Worm (Caenorhabditis elegans) whole organism, mixed stage, embryonic: Measurements from ENCODE around the gene T22B7.7.

ENCODE experiments used
- M03D4.4 ChIP-seq: sonication (generic microtip); optimal IDR thresholded peaks from 2 replicates; lab custom pipeline; 2017; ENCODE audit warnings: mild to moderate bottlenecking, missing genetic modification characterization, missing compliant biosample characterization
- bed-3 ChIP-seq: fragments of 200-800 bp; sonication (Bioruptor generic); optimal IDR thresholded peaks from 3 replicates; lab custom pipeline; 2018; ENCODE audit warnings: mild to moderate bottlenecking, missing genetic modification characterization, moderate library complexity, missing compliant biosample characterization
- blmp-1 ChIP-seq: fragments of 150-350 bp; optimal IDR thresholded peaks from 2 replicates; lab custom pipeline; 2014; ENCODE audit warnings: missing biosample characterization, missing genetic modification characterization
- ceh-39 ChIP-seq: fragments of 150-350 bp; optimal IDR thresholded peaks from 2 replicates; lab custom pipeline; 2014; ENCODE audit warnings: missing biosample characterization, missing genetic modification characterization
- ceh-43 ChIP-seq: fragments of 200-800 bp; sonication (Bioruptor generic); optimal IDR thresholded peaks from 2 replicates; lab custom pipeline; 2018; ENCODE audit warnings: mild to moderate bottlenecking, missing genetic modification characterization, moderate library complexity, missing compliant biosample characterization
- ceh-83 ChIP-seq: fragments of 200-800 bp; sonication (Bioruptor generic); optimal IDR thresholded peaks from 2 replicates; lab custom pipeline; 2018; ENCODE audit warnings: mild to moderate bottlenecking, missing genetic modification characterization, missing compliant biosample characterization
- ces-1 ChIP-seq: fragments of 150-350 bp; optimal IDR thresholded peaks from 2 replicates; lab custom pipeline; 2014; ENCODE audit warnings: missing biosample characterization, missing genetic modification reagents, missing genetic modification characterization
- cnd-1 ChIP-seq: fragments of 200-800 bp; sonication (Bioruptor generic); optimal IDR thresholded peaks from 2 replicates; lab custom pipeline; 2018; ENCODE audit warnings: mild to moderate bottlenecking, missing genetic modification characterization, missing compliant biosample characterization
- drap-1 ChIP-seq: fragments of 200-800 bp; sonication (Bioruptor generic); optimal IDR thresholded peaks from 3 replicates; lab custom pipeline; 2018; ENCODE audit warnings: mild to moderate bottlenecking, missing genetic modification characterization, missing compliant biosample characterization
- elt-1 ChIP-seq: sonication (generic microtip); optimal IDR thresholded peaks from 2 replicates; lab custom pipeline; 2017; ENCODE audit warnings: missing genetic modification characterization, mild to moderate bottlenecking, missing compliant biosample characterization, antibody characterized with exemption, moderate library complexity, borderline replicate concordance; ENCODE audit not compliant: insufficient read depth
- elt-3 ChIP-seq: fragments of 150-350 bp; optimal IDR thresholded peaks from 2 replicates; lab custom pipeline; 2014; ENCODE audit warnings: missing biosample characterization, missing genetic modification characterization
- flh-1 ChIP-seq: fragments of 200-800 bp; sonication (Bioruptor generic); optimal IDR thresholded peaks from 2 replicates; lab custom pipeline; 2018; ENCODE audit warnings: mild to moderate bottlenecking, missing genetic modification characterization, moderate library complexity, missing compliant biosample characterization
- ham-2 ChIP-seq: fragments of 200-800 bp; sonication (Bioruptor generic); optimal IDR thresholded peaks from 2 replicates; lab custom pipeline; 2018; ENCODE audit warnings: mild to moderate bottlenecking, missing genetic modification characterization, missing compliant biosample characterization
- hlh-1 ChIP-seq: fragments of 150-350 bp; optimal IDR thresholded peaks from 2 replicates; lab custom pipeline; 2014; ENCODE audit warnings: missing biosample characterization, missing genetic modification reagents, missing genetic modification characterization
- lsy-2 ChIP-seq: fragments of 150-350 bp; optimal IDR thresholded peaks from 2 replicates; lab custom pipeline; 2014; ENCODE audit warnings: missing biosample characterization, missing genetic modification characterization
- mab-5 ChIP-seq: fragments of 150-350 bp; optimal IDR thresholded peaks from 2 replicates; lab custom pipeline; 2014; ENCODE audit warnings: missing biosample characterization, missing genetic modification characterization
- mep-1 ChIP-seq: fragments of 150-350 bp; optimal IDR thresholded peaks from 2 replicates; lab custom pipeline; 2017; ENCODE audit warnings: missing biosample characterization, missing genetic modification reagents, missing genetic modification characterization, inconsistent platforms
- mls-2 ChIP-seq: sonication (generic microtip); optimal IDR thresholded peaks from 2 replicates; lab custom pipeline; 2016; ENCODE audit warnings: mild to moderate bottlenecking, missing genetic modification characterization, moderate library complexity, missing compliant biosample characterization
- nhr-12 ChIP-seq: fragments of 150-350 bp; optimal IDR thresholded peaks from 2 replicates; lab custom pipeline; 2014; ENCODE audit warnings: missing biosample characterization, missing genetic modification characterization
- nhr-2 ChIP-seq: fragments of 150-350 bp; optimal IDR thresholded peaks from 2 replicates; lab custom pipeline; 2014; ENCODE audit warnings: missing biosample characterization, missing genetic modification characterization
- nhr-237 ChIP-seq: fragments of 150-350 bp; optimal IDR thresholded peaks from 2 replicates; lab custom pipeline; 2014; ENCODE audit warnings: missing biosample characterization, missing genetic modification characterization
- nhr-28 ChIP-seq: fragments of 150-350 bp; optimal IDR thresholded peaks from 2 replicates; lab custom pipeline; 2014; ENCODE audit warnings: missing biosample characterization, missing genetic modification characterization
- pha-4 ChIP-seq: fragments of 150-350 bp; optimal IDR thresholded peaks from 2 replicates; lab custom pipeline; 2018; ENCODE audit warnings: missing biosample characterization, missing genetic modification reagents, missing genetic modification characterization
- snpc-4 ChIP-seq: fragments of 150-350 bp; optimal IDR thresholded peaks from 2 replicates; lab custom pipeline; 2014; ENCODE audit warnings: missing biosample characterization, missing genetic modification characterization
- sptf-1 ChIP-seq: sonication (generic microtip); optimal IDR thresholded peaks from 2 replicates; lab custom pipeline; 2017; ENCODE audit warnings: mild to moderate bottlenecking, missing genetic modification characterization, moderate library complexity, missing compliant biosample characterization
- tbx-8 ChIP-seq: fragments of 200-800 bp; sonication (Bioruptor generic); optimal IDR thresholded peaks from 2 replicates; lab custom pipeline; 2018; ENCODE audit warnings: mild to moderate bottlenecking, missing genetic modification characterization, moderate library complexity, missing compliant biosample characterization
- unc-120 ChIP-seq: sonication (generic microtip); optimal IDR thresholded peaks from 2 replicates; lab custom pipeline; 2017; ENCODE audit warnings: missing genetic modification characterization, missing compliant biosample characterization; ENCODE audit not compliant: poor library complexity, severe bottlenecking
- unc-39 ChIP-seq: fragments of 150-350 bp; optimal IDR thresholded peaks from 2 replicates; lab custom pipeline; 2014; ENCODE audit warnings: missing biosample characterization, missing genetic modification characterization
- unc-62 ChIP-seq: fragments of 150-350 bp; optimal IDR thresholded peaks from 2 replicates; lab custom pipeline; 2014; ENCODE audit warnings: missing biosample characterization, missing genetic modification reagents, missing genetic modification characterization
- ztf-11 ChIP-seq: fragments of 150-350 bp; optimal IDR thresholded peaks from 2 replicates; lab custom pipeline; 2014; ENCODE audit warnings: missing biosample characterization, missing genetic modification characterization

T22B7.7 gene

DNA sequence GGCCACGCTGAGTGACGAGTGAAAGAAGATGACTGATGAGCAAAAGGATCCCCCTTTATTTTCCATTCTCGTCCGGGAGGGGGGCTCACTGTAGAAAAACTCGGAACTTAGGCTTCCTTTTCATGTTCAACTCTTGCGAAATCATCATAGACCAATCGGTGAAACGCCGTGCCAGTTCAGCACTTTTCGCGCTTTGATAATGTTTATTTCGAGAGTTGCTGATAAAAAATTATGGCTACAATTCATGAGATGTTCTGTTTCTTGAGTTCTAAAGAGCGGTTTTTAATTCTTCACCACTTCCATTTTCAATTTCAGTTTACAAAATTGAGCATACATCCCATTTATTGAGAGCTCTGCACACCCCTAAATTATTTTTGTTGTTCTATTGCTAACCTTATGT is 17.0 kb upstream of the T22B7.7 start:
- TF ChIP-seq elt-1 (no peak), lsy-2 (tag; lab: Kevin White, UChicago) (no peak), ceh-83 (GFP tag; lab: Kevin White, UChicago) (no peak), ham-2 (GFP tag; lab: Kevin White, UChicago) (no peak), ztf-11 (no peak), ceh-43 (GFP tag; lab: Kevin White, UChicago) (no peak), unc-39 (tag; lab: Kevin White, UChicago) (no peak), tbx-8 (GFP tag; lab: Kevin White, UChicago) (no peak), M03D4.4 (tag; lab: Kevin White, UChicago) (no peak), sptf-1 (tag; lab: Kevin White, UChicago) (no peak), mab-5 (no peak), mls-2 (tag; lab: Kevin White, UChicago) (no peak), flh-1 (GFP tag; lab: Kevin White, UChicago) (no peak), ceh-39 (tag; lab: Kevin White, UChicago) (no peak), pha-4 (tag; lab: Kevin White, UChicago) (no peak)

- TF ChIP-seq unc-120 (tag; lab: Kevin White, UChicago): no peak
- no peak for TF ChIP-seq nhr-28 (tag; lab: Kevin White, UChicago)
- no peak for TF ChIP-seq nhr-2
- no peak for TF ChIP-seq snpc-4
- TF ChIP-seq unc-62: no peak
- no peak for TF ChIP-seq tbx-8 (GFP tag; lab: Kevin White, UChicago)
- no peak for TF ChIP-seq drap-1 (GFP tag; lab: Kevin White, UChicago)
- no peak for TF ChIP-seq lsy-2 (tag; lab: Kevin White, UChicago)
- TF ChIP-seq sptf-1 (tag; lab: Kevin White, UChicago): no peak
- TF ChIP-seq, all 35 proteins: peak for 0
Observed at ce11 chrX:5669733-5670132, 15.9 kb upstream of the T22B7.7 start.

ce11 chrX:5663537-5663936 is 9.7 kb upstream of the T22B7.7 start, which contains the start of gene egl-13:
Gene egl-13, plus strand, starts transcription at chrX:5663837.
- TF ChIP-seq mls-2 (tag; lab: Kevin White, UChicago): no peak
- TF ChIP-seq hlh-1 (tag; lab: Kevin White, UChicago): no peak
- TF ChIP-seq ham-2 (GFP tag; lab: Kevin White, UChicago): no peak
- TF ChIP-seq nhr-12: no peak
- TF ChIP-seq ceh-39 (tag; lab: Kevin White, UChicago): no peak
- no peak for TF ChIP-seq elt-1
- no peak for TF ChIP-seq bed-3 (GFP tag; lab: Kevin White, UChicago)
- no peak for TF ChIP-seq unc-62
- no peak for TF ChIP-seq ceh-43 (GFP tag; lab: Kevin White, UChicago)
- no peak for TF ChIP-seq nhr-2

DNA sequence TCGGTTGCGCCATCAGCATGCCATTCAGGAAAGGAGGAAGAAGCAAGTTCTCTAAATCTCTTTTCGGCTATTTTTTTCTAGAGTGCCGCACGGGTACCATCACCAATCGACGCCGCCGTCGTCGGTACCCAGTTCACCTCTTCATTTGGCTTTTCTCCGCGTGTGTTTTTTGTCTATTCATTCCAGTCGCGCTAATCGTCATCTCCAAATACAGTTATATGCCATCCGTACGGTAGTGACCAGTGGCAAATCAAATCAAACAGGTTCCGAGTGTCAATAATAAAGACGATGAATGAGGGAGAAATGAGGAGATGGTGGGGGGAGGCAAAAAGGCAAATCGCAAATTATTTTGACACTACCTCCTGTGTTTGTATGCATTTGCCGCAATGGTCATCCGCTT is 7.3 kb upstream of the T22B7.7 start:
- no peak for TF ChIP-seq elt-1
- TF ChIP-seq unc-120 (tag; lab: Kevin White, UChicago): no peak
- TF ChIP-seq nhr-237 (tag; lab: Kevin White, UChicago): no peak

ce11 chrX:5659614-5660013 is 5.7 kb upstream of the T22B7.7 start, which contains the start of gene T22B7.22:
Gene T22B7.22, plus strand, starts transcription at chrX:5659967.
- TF ChIP-seq ham-2 (GFP tag; lab: Kevin White, UChicago) (no peak), nhr-237 (tag; lab: Kevin White, UChicago) (no peak), mls-2 (tag; lab: Kevin White, UChicago) (no peak), cnd-1 (tag; lab: Kevin White, UChicago) (no peak), elt-3 (tag; lab: Kevin White, UChicago) (no peak), pha-4 (tag; lab: Kevin White, UChicago) (no peak), sptf-1 (tag; lab: Kevin White, UChicago) (no peak), unc-39 (tag; lab: Kevin White, UChicago) (no peak), mep-1 (tag; lab: Kevin White, UChicago) (no peak), ces-1 (GFP tag; lab: Kevin White, UChicago) (no peak), hlh-1 (tag; lab: Kevin White, UChicago) (no peak), blmp-1 (tag; lab: Kevin White, UChicago) (no peak)
